Worm (Caenorhabditis elegans) whole organism, L1 larva: ENCODE data around the gene ptc-1.

Experiments
- C04F5.9 ChIP-seq: sonication (generic microtip); optimal IDR thresholded peaks from 2 replicates; lab custom pipeline; 2016; ENCODE audit warnings: missing genetic modification characterization, missing compliant biosample characterization
- C16A3.4 ChIP-seq: fragments of 150-350 bp; optimal IDR thresholded peaks from 2 replicates; lab custom pipeline; 2014; ENCODE audit warnings: missing biosample characterization, missing genetic modification characterization
- C34B4.2 ChIP-seq: sonication (generic microtip); optimal IDR thresholded peaks from 2 replicates; lab custom pipeline; 2017; ENCODE audit warnings: mild to moderate bottlenecking, missing genetic modification characterization, missing compliant biosample characterization
- Y116A8C.19 ChIP-seq: sonication (generic microtip); optimal IDR thresholded peaks from 2 replicates; lab custom pipeline; 2016; ENCODE audit warnings: missing compliant biosample characterization, missing genetic modification characterization, borderline replicate concordance
- aha-1 ChIP-seq: fragments of 150-350 bp; optimal IDR thresholded peaks from 2 replicates; lab custom pipeline; 2014; ENCODE audit warnings: missing biosample characterization, missing genetic modification characterization
- alr-1 ChIP-seq: fragments of 200-800 bp; sonication (Bioruptor generic); optimal IDR thresholded peaks from 2 replicates; lab custom pipeline; 2018; ENCODE audit warnings: borderline replicate concordance, mild to moderate bottlenecking, missing genetic modification characterization, missing compliant biosample characterization
- ama-1 ChIP-seq: fragments of 150-350 bp; optimal IDR thresholded peaks from 2 replicates; lab custom pipeline; 2014
- ceh-63 ChIP-seq: fragments of 200-800 bp; sonication (Bioruptor generic); optimal IDR thresholded peaks from 2 replicates; lab custom pipeline; 2018; ENCODE audit warnings: mild to moderate bottlenecking, missing genetic modification characterization, missing compliant biosample characterization
- ceh-8 ChIP-seq: fragments of 200-800 bp; sonication (Bioruptor generic); optimal IDR thresholded peaks from 2 replicates; lab custom pipeline; 2018; ENCODE audit warnings: mild to moderate bottlenecking, missing genetic modification characterization, moderate library complexity, missing compliant biosample characterization
- ceh-82 ChIP-seq, 3 experiments: fragments of 150-350 bp in 1 of 3; sonication (generic microtip) in 2 of 3; optimal IDR thresholded peaks; 2 replicates each; lab custom pipeline; 2014 to 2017; ENCODE audit warnings: missing biosample characterization in 3 of 3, missing genetic modification characterization in 3 of 3
- ceh-88 ChIP-seq: fragments of 200-800 bp; sonication (Bioruptor generic); IDR thresholded peaks from 2 replicates; pipeline ENCODE4 v1.3.6; 2022; ENCODE audit warnings: missing genetic modification characterization, missing compliant biosample characterization
- ceh-90 ChIP-seq: sonication (generic microtip); optimal IDR thresholded peaks from 2 replicates; lab custom pipeline; 2016; ENCODE audit warnings: missing genetic modification characterization, missing compliant biosample characterization
- dpl-1 ChIP-seq, 3 experiments: fragments of 150-350 bp in 2 of 3; sonication (generic microtip) in 1 of 3; optimal IDR thresholded peaks; 2 replicates each; lab custom pipeline; 2014 to 2017; ENCODE audit warnings: missing biosample characterization in 3 of 3, missing genetic modification characterization in 3 of 3, missing genetic modification reagents in 3 of 3
- efl-1 ChIP-seq, 4 experiments: fragments of 150-350 bp; optimal IDR thresholded peaks in 3 of 4; peaks in 1 of 4; 1 replicate in 1 of 4; 2 replicates in 3 of 4; lab custom pipeline; 2014; ENCODE audit warnings: missing biosample characterization in 2 of 4, missing genetic modification characterization in 2 of 4, missing genetic modification reagents in 2 of 4
- efl-3 ChIP-seq: fragments of 200-800 bp; sonication (Bioruptor generic); optimal IDR thresholded peaks from 2 replicates; lab custom pipeline; 2018; ENCODE audit warnings: mild to moderate bottlenecking, missing genetic modification characterization, missing compliant biosample characterization
- egl-13 ChIP-seq: sonication (generic microtip); optimal IDR thresholded peaks from 2 replicates; lab custom pipeline; 2016; ENCODE audit warnings: missing genotype, missing genetic modification reagents, missing genetic modification characterization, missing compliant biosample characterization
- egl-27 ChIP-seq, 2 experiments: fragments of 150-350 bp in 1 of 2; sonication (generic microtip); optimal IDR thresholded peaks; 3 replicates each; lab custom pipeline; 2017 to 2018; ENCODE audit warnings: missing biosample characterization in 2 of 2, missing genetic modification characterization in 2 of 2, missing genetic modification reagents in 2 of 2
- elt-3 ChIP-seq, 6 experiments: fragments of 150-350 bp in 1 of 6; sonication (generic microtip); optimal IDR thresholded peaks; 2 replicates each; lab custom pipeline; 2017 to 2018; ENCODE audit warnings: missing biosample characterization in 6 of 6, missing genetic modification characterization in 6 of 6, inconsistent platforms in 1 of 6
- ets-5 ChIP-seq: fragments of 200-800 bp; sonication (Bioruptor generic); IDR thresholded peaks from 2 replicates; pipeline ENCODE4 v1.3.6; 2022; ENCODE audit warnings: missing genetic modification characterization, missing compliant biosample characterization
- fkh-10 ChIP-seq: sonication (generic microtip); optimal IDR thresholded peaks from 2 replicates; lab custom pipeline; 2017; ENCODE audit warnings: missing biosample characterization, missing genetic modification reagents, missing genetic modification characterization
- fkh-8 ChIP-seq: sonication (generic microtip); optimal IDR thresholded peaks from 2 replicates; lab custom pipeline; 2016; ENCODE audit warnings: mild to moderate bottlenecking, missing genetic modification characterization, missing compliant biosample characterization
- fos-1 ChIP-seq: fragments of 150-350 bp; optimal IDR thresholded peaks from 2 replicates; lab custom pipeline; 2014; ENCODE audit warnings: missing biosample characterization, missing genetic modification characterization
- grh-1 ChIP-seq: fragments of 200-800 bp; sonication (Bioruptor generic); IDR thresholded peaks from 2 replicates; pipeline ENCODE4 v1.3.6; 2022; ENCODE audit warnings: missing genetic modification reagents, missing genetic modification characterization, missing compliant biosample characterization
- irx-1 ChIP-seq: sonication (generic microtip); optimal IDR thresholded peaks from 2 replicates; lab custom pipeline; 2016; ENCODE audit warnings: missing genetic modification characterization, missing compliant biosample characterization
- isw-1 ChIP-seq: fragments of 200-800 bp; sonication (Bioruptor generic); IDR thresholded peaks from 2 replicates; pipeline ENCODE4 v1.3.6; 2022; ENCODE audit warnings: missing genetic modification characterization, missing compliant biosample characterization
- jun-1 ChIP-seq: fragments of 150-350 bp; optimal IDR thresholded peaks from 2 replicates; lab custom pipeline; 2014; ENCODE audit warnings: missing biosample characterization, missing genetic modification reagents, missing genetic modification characterization
- lin-13 ChIP-seq: fragments of 150-350 bp; optimal IDR thresholded peaks from 2 replicates; lab custom pipeline; 2014; ENCODE audit warnings: missing biosample characterization, missing genetic modification reagents, missing genetic modification characterization
- lin-35 ChIP-seq, 2 experiments: fragments of 150-350 bp; optimal IDR thresholded peaks; 2 replicates each; lab custom pipeline; 2014; ENCODE audit warnings: missing biosample characterization in 2 of 2, missing genetic modification characterization in 2 of 2, missing genetic modification reagents in 2 of 2
- mab-9 ChIP-seq: fragments of 200-800 bp; sonication (Bioruptor generic); IDR thresholded peaks from 2 replicates; pipeline ENCODE4 v1.3.6; 2022; ENCODE audit warnings: missing genetic modification reagents, missing genetic modification characterization, missing compliant biosample characterization
- mdl-1 ChIP-seq, 2 experiments: fragments of 150-350 bp; optimal IDR thresholded peaks; 2 replicates each; lab custom pipeline; 2014 to 2017; ENCODE audit warnings: missing biosample characterization in 2 of 2, missing genetic modification characterization in 2 of 2, inconsistent platforms in 1 of 2
- mef-2 ChIP-seq: fragments of 150-350 bp; optimal IDR thresholded peaks from 2 replicates; lab custom pipeline; 2014; ENCODE audit warnings: missing biosample characterization, missing genetic modification characterization
- nhr-11 ChIP-seq: fragments of 150-350 bp; optimal IDR thresholded peaks from 2 replicates; lab custom pipeline; 2014; ENCODE audit warnings: missing biosample characterization, missing genetic modification characterization
- nhr-12 ChIP-seq: sonication (generic microtip); optimal IDR thresholded peaks from 2 replicates; lab custom pipeline; 2017; ENCODE audit warnings: missing biosample characterization, missing genetic modification characterization
- nhr-19 ChIP-seq: fragments of 200-800 bp; sonication (Bioruptor generic); conservative IDR thresholded peaks from 2 replicates; pipeline ENCODE4 v1.3.6; 2022; ENCODE audit warnings: missing genetic modification characterization, missing compliant biosample characterization
- nhr-237 ChIP-seq: fragments of 150-350 bp; optimal IDR thresholded peaks from 2 replicates; lab custom pipeline; 2014; ENCODE audit warnings: missing biosample characterization, missing genetic modification characterization
- nhr-47 ChIP-seq: sonication (generic microtip); optimal IDR thresholded peaks from 2 replicates; lab custom pipeline; 2016; ENCODE audit warnings: mild to moderate bottlenecking, missing genetic modification characterization, moderate library complexity, missing compliant biosample characterization
- nhr-76 ChIP-seq: sonication (generic microtip); optimal IDR thresholded peaks from 2 replicates; lab custom pipeline; 2017; ENCODE audit warnings: missing biosample characterization, missing genetic modification characterization
- nhr-85 ChIP-seq: sonication (generic microtip); peaks from one replicate; lab custom pipeline; 2016; ENCODE audit warnings: missing genetic modification characterization, inconsistent platforms, missing compliant biosample characterization
- nhr-90 ChIP-seq: sonication (generic microtip); optimal IDR thresholded peaks from 2 replicates; lab custom pipeline; 2016; ENCODE audit warnings: mild to moderate bottlenecking, missing genetic modification characterization, missing compliant biosample characterization; ENCODE audit not compliant: poor library complexity
- pax-3 ChIP-seq: fragments of 200-800 bp; sonication (Bioruptor generic); optimal IDR thresholded peaks from 2 replicates; lab custom pipeline; 2018; ENCODE audit warnings: mild to moderate bottlenecking, missing genetic modification characterization, moderate library complexity, missing compliant biosample characterization
- snpc-4 ChIP-seq: fragments of 150-350 bp; optimal IDR thresholded peaks from 2 replicates; lab custom pipeline; 2014; ENCODE audit warnings: missing biosample characterization, missing genetic modification characterization
- snu-23 ChIP-seq: sonication (generic microtip); optimal IDR thresholded peaks from 2 replicates; lab custom pipeline; 2016; ENCODE audit warnings: missing genetic modification characterization, missing compliant biosample characterization
- sox-4 ChIP-seq: sonication (generic microtip); optimal IDR thresholded peaks from 2 replicates; lab custom pipeline; 2016; ENCODE audit warnings: missing genetic modification characterization, missing compliant biosample characterization
- sup-37 ChIP-seq: fragments of 200-800 bp; sonication (Bioruptor generic); optimal IDR thresholded peaks from 2 replicates; lab custom pipeline; 2018; ENCODE audit warnings: mild to moderate bottlenecking, missing genetic modification characterization, missing compliant biosample characterization
- swsn-7 ChIP-seq: sonication (generic microtip); optimal IDR thresholded peaks from 2 replicates; lab custom pipeline; 2016; ENCODE audit warnings: missing genetic modification characterization, missing compliant biosample characterization
- unc-130 ChIP-seq: fragments of 150-350 bp; optimal IDR thresholded peaks from 2 replicates; lab custom pipeline; 2017; ENCODE audit warnings: missing biosample characterization, missing genetic modification characterization, inconsistent platforms
- unc-30 ChIP-seq: sonication (generic microtip); optimal IDR thresholded peaks from 2 replicates; lab custom pipeline; 2017; ENCODE audit warnings: missing biosample characterization, missing genetic modification characterization
- unc-62 ChIP-seq: fragments of 150-350 bp; optimal IDR thresholded peaks from 2 replicates; lab custom pipeline; 2014; ENCODE audit warnings: missing biosample characterization, missing genetic modification reagents, missing genetic modification characterization
- unc-86 ChIP-seq: sonication (generic microtip); optimal IDR thresholded peaks from 2 replicates; lab custom pipeline; 2016; ENCODE audit warnings: missing genetic modification characterization, missing compliant biosample characterization
- unc-98 ChIP-seq: fragments of 200-800 bp; sonication (Bioruptor generic); IDR thresholded peaks from 2 replicates; pipeline ENCODE4 v1.3.6; 2022; ENCODE audit warnings: missing genetic modification characterization, missing compliant biosample characterization
- vab-15 ChIP-seq: sonication (generic microtip); optimal IDR thresholded peaks from 2 replicates; lab custom pipeline; 2017; ENCODE audit warnings: missing genotype, mild to moderate bottlenecking, missing genetic modification characterization, missing compliant biosample characterization
- xbp-1 ChIP-seq: sonication (generic microtip); optimal IDR thresholded peaks from 2 replicates; lab custom pipeline; 2016; ENCODE audit warnings: missing genetic modification characterization, missing compliant biosample characterization
- zag-1 ChIP-seq: fragments of 150-350 bp; optimal IDR thresholded peaks from 2 replicates; lab custom pipeline; 2014; ENCODE audit warnings: missing biosample characterization, missing genetic modification characterization

The ptc-1 gene

ce11 chrII:7873843-7874372, 19.1 kb upstream of the ptc-1 start, which contains the start of gene T01H3.3 (continued):
- TF ChIP-seq lin-35 (GFP tag; optimal IDR thresholded peaks at IDR 0.05; lab: Kevin White, UChicago) (peak; percentile 57 to 59), snpc-4 (tag; lab: Kevin White, UChicago) (no peak), nhr-85 (tag; lab: Kevin White, UChicago) (peak; percentile 39), C34B4.2 (tag; lab: Kevin White, UChicago) (no peak), efl-1 (optimal IDR thresholded peaks at IDR 0.05; lab: Kevin White, UChicago) (peak; percentile 52 to 66), efl-1 (GFP tag; optimal IDR thresholded peaks at IDR 0.05 in 1 of 2; lab: Kevin White, UChicago) (peak in 1 of 2 experiments; percentile 58), nhr-19 (GFP tag; lab: Robert Waterston, UW) (peak; percentile 41; the same call in 1 of the 2 replicates), unc-98 (GFP tag; lab: Robert Waterston, UW) (no peak), xbp-1 (tag; lab: Kevin White, UChicago) (peak; percentile 53), mef-2 (tag; lab: Kevin White, UChicago) (no peak), lin-13 (peak; percentile 36), Y116A8C.19 (no peak), swsn-7 (tag; lab: Kevin White, UChicago) (peak; percentile 58), ceh-90 (tag; lab: Kevin White, UChicago) (no peak), unc-30 (tag; lab: Kevin White, UChicago) (no peak), mdl-1 (tag; optimal IDR thresholded peaks at IDR 0.05; lab: Kevin White, UChicago) (no peak), mab-9 (no peak), ceh-8 (GFP tag; lab: Kevin White, UChicago) (no peak), nhr-12 (no peak), fkh-10 (no peak), snu-23 (peak; percentile 73), egl-13 (no peak), unc-130 (tag; lab: Kevin White, UChicago) (peak; percentile 22), nhr-47 (tag; lab: Kevin White, UChicago) (peak; percentile 52), sox-4 (no peak), C16A3.4 (tag; lab: Kevin White, UChicago) (peak; percentile 50), unc-62 (GFP tag; lab: Kevin White, UChicago) (no peak), nhr-237 (tag; lab: Kevin White, UChicago) (no peak), C04F5.9 (tag; lab: Kevin White, UChicago) (no peak), elt-3 (tag; optimal IDR thresholded peaks at IDR 0.05; lab: Kevin White, UChicago) (peak in 2 of 6 experiments; percentile 12 to 43), fkh-8 (no peak), jun-1 (tag; lab: Kevin White, UChicago) (no peak), nhr-76 (tag; lab: Kevin White, UChicago) (no peak), ets-5 (no peak), alr-1 (tag; lab: Kevin White, UChicago) (no peak), egl-27 (tag; optimal IDR thresholded peaks at IDR 0.05; lab: Kevin White, UChicago) (no peak), ceh-82 (tag; optimal IDR thresholded peaks at IDR 0.05; lab: Kevin White, UChicago) (peak in 2 of 3 experiments; percentile 20 to 31), ceh-88 (GFP tag; lab: Robert Waterston, UW) (no peak), vab-15 (tag; lab: Kevin White, UChicago) (no peak), nhr-11 (tag; lab: Kevin White, UChicago) (no peak), grh-1 (GFP tag; lab: Robert Waterston, UW) (no peak), fos-1 (tag; lab: Kevin White, UChicago) (no peak), isw-1 (GFP tag; lab: Robert Waterston, UW) (no peak), nhr-90 (tag; lab: Kevin White, UChicago) (peak; percentile 42), ama-1 (lab: Kevin White, UChicago) (no peak), dpl-1 (GFP tag; optimal IDR thresholded peaks at IDR 0.05; lab: Kevin White, UChicago) (peak; percentile 42 to 63 (median 52)), sup-37 (GFP tag; lab: Kevin White, UChicago) (no peak), aha-1 (no peak), unc-86 (tag; lab: Kevin White, UChicago) (no peak), pax-3 (tag; lab: Kevin White, UChicago) (no peak), irx-1 (no peak), zag-1 (tag; lab: Kevin White, UChicago) (no peak), ceh-63 (GFP tag; lab: Kevin White, UChicago) (no peak), efl-3 (GFP tag; lab: Kevin White, UChicago) (no peak)
